Fruit fly (Drosophila melanogaster) whole organism, prepupa: ENCODE results near the gene CG7920.
A peak's percentile ranks its signal among the peaks of the same experiment; 100 is the strongest.

Source experiments
- CG11762 ChIP-seq: fragments of 200-800 bp; sonication (Bioruptor generic); optimal IDR thresholded peaks from 3 replicates; lab custom pipeline; 2016; ENCODE audit warnings: missing biosample characterization, missing genetic modification characterization; ENCODE audit not compliant: insufficient read depth
- Ets96B ChIP-seq: fragments of 200-800 bp; optimal IDR thresholded peaks from 2 replicates; lab custom pipeline; 2019; ENCODE audit warnings: missing biosample characterization, mild to moderate bottlenecking, missing genetic modification characterization, moderate library complexity
- Hr38 ChIP-seq: sonication (Bioruptor generic); optimal IDR thresholded peaks from 2 replicates; lab custom pipeline; 2016; ENCODE audit warnings: missing biosample characterization, missing genetic modification characterization
- acj6 ChIP-seq: fragments of 200-800 bp; sonication (Bioruptor generic); optimal IDR thresholded peaks from 3 replicates; lab custom pipeline; 2016; ENCODE audit warnings: missing biosample characterization, missing genetic modification characterization
- cyc ChIP-seq: fragments of 200-800 bp; sonication (Bioruptor generic); optimal IDR thresholded peaks from 3 replicates; lab custom pipeline; 2016; ENCODE audit warnings: missing biosample characterization, missing genetic modification characterization
- dac ChIP-seq: fragments of 200-800 bp; sonication (Bioruptor generic); optimal IDR thresholded peaks from 2 replicates; lab custom pipeline; 2017; ENCODE audit warnings: missing biosample characterization, mild to moderate bottlenecking, missing genetic modification characterization
- dsx ChIP-seq: fragments of 200-800 bp; optimal IDR thresholded peaks from 3 replicates; lab custom pipeline; 2019; ENCODE audit warnings: missing biosample characterization, mild to moderate bottlenecking, missing genetic modification characterization, moderate library complexity; ENCODE audit not compliant: poor library complexity, severe bottlenecking
- pdm3 ChIP-seq: fragments of 200-800 bp; sonication (Bioruptor generic); optimal IDR thresholded peaks from 3 replicates; lab custom pipeline; 2016; ENCODE audit warnings: missing biosample characterization, missing genetic modification characterization

DNA sequence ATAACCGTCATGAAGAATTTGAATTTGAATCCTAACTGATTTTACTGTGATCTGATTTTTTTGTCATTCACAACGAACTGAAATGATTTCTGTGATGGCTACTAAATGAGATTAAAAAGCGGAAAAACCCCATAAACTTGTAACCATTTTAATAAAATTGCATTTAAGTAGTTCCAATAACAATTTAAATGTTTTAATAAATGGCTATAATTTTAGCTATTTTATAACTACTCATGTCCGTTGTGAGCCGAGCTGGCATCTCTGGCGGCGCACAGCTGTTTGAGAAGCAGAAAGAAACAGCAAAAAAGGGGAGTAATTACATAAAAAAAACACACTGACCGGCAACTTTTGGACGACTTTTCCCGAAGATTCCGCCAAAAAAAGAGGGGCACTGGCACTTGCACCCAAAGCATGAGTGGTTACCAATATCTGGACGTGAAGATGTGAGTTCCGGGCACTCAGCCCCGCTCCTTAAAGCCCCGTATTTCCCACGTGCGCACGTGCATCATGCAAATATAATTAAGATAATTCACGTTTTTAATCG lies 41.6 kb upstream of the CG7920 start, which contains the start of the genes CG7950 and Rpp14a:
- TF ChIP-seq CG11762 (GFP tag; lab: Kevin White, UChicago): peak; percentile 28
- peak; percentile 92 for TF ChIP-seq pdm3 (GFP tag; lab: Kevin White, UChicago)
- peak; percentile 72 for TF ChIP-seq Hr38 (GFP tag; lab: Kevin White, UChicago)
- peak; percentile 85 for TF ChIP-seq cyc (GFP tag; lab: Kevin White, UChicago)
- peak; percentile 79 for TF ChIP-seq Ets96B (tag; lab: Kevin White, UChicago)
- TF ChIP-seq dac (GFP tag; lab: Kevin White, UChicago): peak; percentile 69
- peak; percentile 71 for TF ChIP-seq dsx (GFP tag; lab: Kevin White, UChicago)
- TF ChIP-seq acj6 (GFP tag; lab: Kevin White, UChicago): peak; percentile 87
